Fruit fly (Drosophila melanogaster): Measurements from ENCODE around the gene CG9356.

DNA sequence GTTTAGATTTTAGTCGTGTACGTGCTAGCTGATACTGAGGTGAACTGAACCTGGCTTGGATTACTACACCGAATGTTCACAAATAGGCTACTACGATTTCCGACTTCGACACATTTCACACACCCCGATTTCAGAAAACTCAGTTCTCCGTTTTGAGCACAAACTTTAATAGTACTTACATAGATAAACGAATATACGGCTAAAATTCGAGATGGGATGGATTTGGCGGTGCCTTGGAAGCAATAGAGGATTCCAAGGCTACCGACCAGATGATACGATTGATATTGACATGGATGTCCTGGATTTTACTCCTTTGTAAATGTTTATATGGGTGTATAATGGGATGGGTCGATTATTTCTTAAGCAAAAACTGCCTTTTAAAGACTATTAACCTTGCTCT lies 6.1 kb upstream of the CG9356 start, which contains the start of gene betaTub85D:
- TF ChIP-seq CG8319 (GFP tag; optimal IDR thresholded peaks at IDR 0.05) (no peak), Sox102F (GFP tag; optimal IDR thresholded peaks at IDR 0.05) (no peak), vri (GFP tag; optimal IDR thresholded peaks at IDR 0.05) (no peak), Sox14 (GFP tag; optimal IDR thresholded peaks at IDR 0.05) (no peak), Smox (GFP tag; optimal IDR thresholded peaks at IDR 0.05) (no peak), fd85E (GFP tag; optimal IDR thresholded peaks at IDR 0.05) (no peak), Gug (GFP tag; IDR thresholded peaks at IDR 0.05) (no peak), Sox15 (GFP tag; optimal IDR thresholded peaks at IDR 0.05) (no peak), CG10669 (GFP tag; optimal IDR thresholded peaks at IDR 0.05) (no peak), lz (GFP tag; optimal IDR thresholded peaks at IDR 0.05) (no peak), Hr38 (GFP tag; optimal IDR thresholded peaks at IDR 0.05) (no peak), net (GFP tag; optimal IDR thresholded peaks at IDR 0.05) (no peak), cyc (GFP tag; optimal IDR thresholded peaks at IDR 0.05) (no peak)

Measured in whole organism, prepupa.